Worm (Caenorhabditis elegans) whole organism, L4 larva: ENCODE results near the gene Y38H6C.15.
"Not testable (repeated sequence)": the region's sequence is repeated elsewhere in the genome, so short reads cannot be mapped to it uniquely, and the experiment has no call there.

Source experiments
- unc-130 ChIP-seq: sonication (generic microtip); optimal IDR thresholded peaks from 2 replicates; lab custom pipeline; 2016; ENCODE audit warnings: missing genetic modification reagents, missing genetic modification characterization, missing compliant biosample characterization
- unc-39 ChIP-seq: sonication (generic microtip); optimal IDR thresholded peaks from 2 replicates; lab custom pipeline; 2017; ENCODE audit warnings: missing biosample characterization, missing genetic modification characterization

DNA sequence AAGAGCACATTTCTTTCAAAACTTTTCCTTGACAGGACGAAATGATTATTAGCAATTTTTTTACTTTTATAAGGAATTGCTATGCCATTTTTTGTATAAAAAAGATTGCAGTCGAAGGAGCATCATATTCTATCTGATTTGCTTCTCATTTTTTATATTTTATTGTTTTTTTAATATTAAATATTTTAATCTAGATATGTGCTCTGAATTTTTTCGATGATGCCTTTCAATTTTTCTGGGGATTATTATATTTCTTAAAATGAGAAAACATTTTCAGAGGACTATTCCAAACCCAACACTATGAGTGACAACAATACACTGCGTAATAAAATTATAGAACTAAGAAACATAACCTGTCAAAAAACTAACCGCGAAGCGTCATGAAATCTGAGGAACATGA lies 32.9 kb upstream of the Y38H6C.15 start, which contains the start of gene F26F2.4:
- TF ChIP-seq unc-130, unc-39: not testable (repeated sequence)
